Fruit fly (Drosophila melanogaster) whole organism, prepupa: ENCODE results near the gene ac.

Experiments
- Blimp-1 ChIP-seq: fragments of 200-800 bp; sonication (Bioruptor generic); optimal IDR thresholded peaks from 3 replicates; lab custom pipeline; 2017; ENCODE audit warnings: missing biosample characterization, missing genetic modification characterization, mild to moderate bottlenecking, moderate library complexity, missing genetic modification reagents
- CG10631 ChIP-seq: fragments of 200-800 bp; sonication (Bioruptor generic); optimal IDR thresholded peaks from 2 replicates; lab custom pipeline; 2016; ENCODE audit warnings: missing biosample characterization, missing genetic modification characterization
- CG10669 ChIP-seq: fragments of 200-800 bp; sonication (Bioruptor generic); optimal IDR thresholded peaks from 3 replicates; lab custom pipeline; 2018; ENCODE audit warnings: missing biosample characterization, mild to moderate bottlenecking, missing genetic modification characterization, moderate library complexity
- CG11294 ChIP-seq: fragments of 200-800 bp; sonication (Bioruptor generic); IDR thresholded peaks from 2 replicates; pipeline ENCODE4 v1.3.6; 2022; ENCODE audit warnings: missing biosample characterization, missing genetic modification characterization
- CG11762 ChIP-seq: fragments of 200-800 bp; sonication (Bioruptor generic); optimal IDR thresholded peaks from 3 replicates; lab custom pipeline; 2016; ENCODE audit warnings: missing biosample characterization, missing genetic modification characterization; ENCODE audit not compliant: insufficient read depth
- CG15336 ChIP-seq: fragments of 200-800 bp; sonication (Bioruptor generic); IDR thresholded peaks from 2 replicates; pipeline ENCODE4 v1.3.6; 2022; ENCODE audit warnings: missing biosample characterization, missing genetic modification characterization
- CG1621 ChIP-seq: fragments of 200-800 bp; sonication (Bioruptor generic); optimal IDR thresholded peaks from 3 replicates; lab custom pipeline; 2018; ENCODE audit warnings: missing biosample characterization, mild to moderate bottlenecking, missing genetic modification characterization
- CG16779 ChIP-seq: fragments of 200-800 bp; sonication (Bioruptor generic); optimal IDR thresholded peaks from 3 replicates; lab custom pipeline; 2017; ENCODE audit warnings: missing biosample characterization, mild to moderate bottlenecking, missing genetic modification characterization
- CG31627 ChIP-seq: fragments of 200-800 bp; sonication (Bioruptor generic); optimal IDR thresholded peaks from 3 replicates; lab custom pipeline; 2016; ENCODE audit warnings: missing biosample characterization, missing genetic modification characterization
- CG32006 ChIP-seq: fragments of 200-800 bp; sonication (Bioruptor generic); optimal IDR thresholded peaks from 3 replicates; lab custom pipeline; 2017; ENCODE audit warnings: missing biosample characterization, mild to moderate bottlenecking, missing genetic modification characterization
- CG34406 ChIP-seq: fragments of 200-800 bp; sonication (Bioruptor generic); optimal IDR thresholded peaks from 3 replicates; lab custom pipeline; 2016; ENCODE audit warnings: missing biosample characterization, missing genetic modification characterization
- CG3919 ChIP-seq: fragments of 200-800 bp; sonication (Bioruptor generic); optimal IDR thresholded peaks from 3 replicates; lab custom pipeline; 2016; ENCODE audit warnings: missing biosample characterization, missing genetic modification characterization
- CG4318 ChIP-seq: fragments of 200-800 bp; sonication (Bioruptor generic); optimal IDR thresholded peaks from 3 replicates; lab custom pipeline; 2017; ENCODE audit warnings: missing biosample characterization, mild to moderate bottlenecking, missing genetic modification characterization
- CG6276 ChIP-seq: fragments of 200-800 bp; sonication (Bioruptor generic); optimal IDR thresholded peaks from 2 replicates; lab custom pipeline; 2017; ENCODE audit warnings: missing biosample characterization, mild to moderate bottlenecking, missing genetic modification characterization
- CG6792 ChIP-seq: fragments of 200-800 bp; sonication (Bioruptor generic); optimal IDR thresholded peaks from 3 replicates; lab custom pipeline; 2016; ENCODE audit warnings: missing biosample characterization, missing genetic modification characterization
- CG6808 ChIP-seq: fragments of 200-800 bp; sonication (Bioruptor generic); optimal IDR thresholded peaks from 3 replicates; lab custom pipeline; 2017; ENCODE audit warnings: missing biosample characterization, missing genetic modification characterization, mild to moderate bottlenecking, moderate library complexity, missing genetic modification reagents
- CG6854 ChIP-seq: fragments of 200-800 bp; sonication (Bioruptor generic); optimal IDR thresholded peaks from 2 replicates; lab custom pipeline; 2017; ENCODE audit warnings: missing biosample characterization, mild to moderate bottlenecking, missing genetic modification characterization
- CG7368 ChIP-seq: fragments of 200-800 bp; sonication (Bioruptor generic); optimal IDR thresholded peaks from 3 replicates; lab custom pipeline; 2016; ENCODE audit warnings: missing biosample characterization, missing genetic modification characterization
- CG8119 ChIP-seq: fragments of 200-800 bp; sonication (Bioruptor generic); IDR thresholded peaks from 3 replicates; pipeline ENCODE4 v1.3.6; 2022; ENCODE audit warnings: missing biosample characterization, missing genetic modification characterization
- CG8632 ChIP-seq: fragments of 200-800 bp; sonication (Bioruptor generic); optimal IDR thresholded peaks from 3 replicates; lab custom pipeline; 2016; ENCODE audit warnings: missing biosample characterization, missing genetic modification characterization
- CG9139 ChIP-seq: fragments of 200-800 bp; sonication (Bioruptor generic); optimal IDR thresholded peaks from 3 replicates; lab custom pipeline; 2017; ENCODE audit warnings: missing biosample characterization, mild to moderate bottlenecking, missing genetic modification characterization
- Eip75B ChIP-seq: fragments of 200-800 bp; sonication (Bioruptor generic); optimal IDR thresholded peaks from 3 replicates; lab custom pipeline; 2016; ENCODE audit warnings: missing biosample characterization, missing genetic modification characterization
- Ets21C ChIP-seq: fragments of 200-800 bp; sonication (Bioruptor generic); optimal IDR thresholded peaks from 3 replicates; lab custom pipeline; 2016; ENCODE audit warnings: missing biosample characterization, missing genetic modification characterization
- Hr38 ChIP-seq: sonication (Bioruptor generic); optimal IDR thresholded peaks from 2 replicates; lab custom pipeline; 2016; ENCODE audit warnings: missing biosample characterization, missing genetic modification characterization
- Hr39 ChIP-seq: fragments of 200-800 bp; sonication (Bioruptor generic); optimal IDR thresholded peaks from 2 replicates; lab custom pipeline; 2016; ENCODE audit warnings: missing biosample characterization, missing genetic modification characterization
- Hr4 ChIP-seq: fragments of 200-800 bp; sonication (Bioruptor generic); optimal IDR thresholded peaks from 3 replicates; lab custom pipeline; 2016; ENCODE audit warnings: missing biosample characterization, missing genetic modification characterization
- Lpt ChIP-seq: fragments of 200-800 bp; sonication (Bioruptor generic); optimal IDR thresholded peaks from 3 replicates; lab custom pipeline; 2016; ENCODE audit warnings: missing biosample characterization, missing genetic modification characterization
- Met ChIP-seq: fragments of 200-800 bp; sonication (Bioruptor generic); optimal IDR thresholded peaks from 3 replicates; lab custom pipeline; 2016; ENCODE audit warnings: missing biosample characterization, missing genetic modification characterization
- Smox ChIP-seq: fragments of 200-800 bp; sonication (Bioruptor generic); optimal IDR thresholded peaks from 3 replicates; lab custom pipeline; 2016; ENCODE audit warnings: missing biosample characterization, missing genetic modification characterization
- Sox14 ChIP-seq: fragments of 200-800 bp; sonication (Bioruptor generic); optimal IDR thresholded peaks from 3 replicates; lab custom pipeline; 2016; ENCODE audit warnings: missing biosample characterization, missing genetic modification characterization
- Sox15 ChIP-seq: fragments of 200-800 bp; sonication (Bioruptor generic); optimal IDR thresholded peaks from 3 replicates; lab custom pipeline; 2016; ENCODE audit warnings: missing biosample characterization, missing genetic modification characterization
- achi ChIP-seq: fragments of 200-800 bp; sonication (Bioruptor generic); optimal IDR thresholded peaks from 3 replicates; lab custom pipeline; 2016; ENCODE audit warnings: missing biosample characterization, missing genetic modification characterization
- acj6 ChIP-seq: fragments of 200-800 bp; sonication (Bioruptor generic); optimal IDR thresholded peaks from 3 replicates; lab custom pipeline; 2016; ENCODE audit warnings: missing biosample characterization, missing genetic modification characterization
- cyc ChIP-seq: fragments of 200-800 bp; sonication (Bioruptor generic); optimal IDR thresholded peaks from 3 replicates; lab custom pipeline; 2016; ENCODE audit warnings: missing biosample characterization, missing genetic modification characterization
- dac ChIP-seq: fragments of 200-800 bp; sonication (Bioruptor generic); optimal IDR thresholded peaks from 2 replicates; lab custom pipeline; 2017; ENCODE audit warnings: missing biosample characterization, mild to moderate bottlenecking, missing genetic modification characterization
- dsx ChIP-seq: fragments of 200-800 bp; optimal IDR thresholded peaks from 3 replicates; lab custom pipeline; 2019; ENCODE audit warnings: missing biosample characterization, mild to moderate bottlenecking, missing genetic modification characterization, moderate library complexity; ENCODE audit not compliant: poor library complexity, severe bottlenecking
- eg ChIP-seq: fragments of 200-800 bp; sonication (Bioruptor generic); IDR thresholded peaks from 3 replicates; pipeline ENCODE4 v1.3.6; 2022; ENCODE audit warnings: missing biosample characterization, missing genetic modification characterization
- esn ChIP-seq: fragments of 200-800 bp; sonication (Bioruptor generic); optimal IDR thresholded peaks from 2 replicates; lab custom pipeline; 2016; ENCODE audit warnings: missing biosample characterization, mild to moderate bottlenecking, missing genetic modification characterization, moderate library complexity
- fd59A ChIP-seq: fragments of 200-800 bp; sonication (Bioruptor generic); optimal IDR thresholded peaks from 2 replicates; lab custom pipeline; 2017; ENCODE audit warnings: missing biosample characterization, mild to moderate bottlenecking, missing genetic modification characterization, missing genetic modification reagents
- fkh ChIP-seq: fragments of 200-800 bp; sonication (Bioruptor generic); optimal IDR thresholded peaks from 3 replicates; lab custom pipeline; 2017; ENCODE audit warnings: missing biosample characterization, mild to moderate bottlenecking, missing genetic modification characterization, moderate library complexity
- lz ChIP-seq: fragments of 200-800 bp; sonication (Bioruptor generic); optimal IDR thresholded peaks from 3 replicates; lab custom pipeline; 2016; ENCODE audit warnings: missing biosample characterization, missing genetic modification characterization
- salr ChIP-seq, 2 experiments: fragments of 200-800 bp; sonication (Bioruptor generic); optimal IDR thresholded peaks; 3 replicates each; lab custom pipeline; 2016 to 2018; ENCODE audit warnings: missing biosample characterization in 2 of 2, missing genetic modification characterization in 2 of 2, mild to moderate bottlenecking in 1 of 2
- spab ChIP-seq: fragments of 200-800 bp; sonication (Bioruptor generic); optimal IDR thresholded peaks from 2 replicates; lab custom pipeline; 2017; ENCODE audit warnings: missing biosample characterization, mild to moderate bottlenecking, missing genetic modification characterization, missing genetic modification reagents
- ss ChIP-seq, 2 experiments: fragments of 200-800 bp; sonication (Bioruptor generic); optimal IDR thresholded peaks; 2 replicates in 1 of 2; 3 replicates in 1 of 2; lab custom pipeline; 2017 to 2018; ENCODE audit warnings: mild to moderate bottlenecking in 2 of 2, missing biosample characterization in 2 of 2, missing genetic modification characterization in 2 of 2, moderate library complexity in 1 of 2
- svp ChIP-seq: fragments of 200-800 bp; sonication (Bioruptor generic); peaks from one replicate; lab custom pipeline; 2016; ENCODE audit warnings: missing biosample characterization, missing genetic modification characterization
- topi ChIP-seq: fragments of 200-800 bp; sonication (Bioruptor generic); optimal IDR thresholded peaks from 3 replicates; lab custom pipeline; 2016; ENCODE audit warnings: missing biosample characterization, missing genetic modification characterization
- vri ChIP-seq: fragments of 200-800 bp; sonication (Bioruptor generic); optimal IDR thresholded peaks from 3 replicates; lab custom pipeline; 2016; ENCODE audit warnings: missing biosample characterization, mild to moderate bottlenecking, missing genetic modification characterization

The ac gene

DNA sequence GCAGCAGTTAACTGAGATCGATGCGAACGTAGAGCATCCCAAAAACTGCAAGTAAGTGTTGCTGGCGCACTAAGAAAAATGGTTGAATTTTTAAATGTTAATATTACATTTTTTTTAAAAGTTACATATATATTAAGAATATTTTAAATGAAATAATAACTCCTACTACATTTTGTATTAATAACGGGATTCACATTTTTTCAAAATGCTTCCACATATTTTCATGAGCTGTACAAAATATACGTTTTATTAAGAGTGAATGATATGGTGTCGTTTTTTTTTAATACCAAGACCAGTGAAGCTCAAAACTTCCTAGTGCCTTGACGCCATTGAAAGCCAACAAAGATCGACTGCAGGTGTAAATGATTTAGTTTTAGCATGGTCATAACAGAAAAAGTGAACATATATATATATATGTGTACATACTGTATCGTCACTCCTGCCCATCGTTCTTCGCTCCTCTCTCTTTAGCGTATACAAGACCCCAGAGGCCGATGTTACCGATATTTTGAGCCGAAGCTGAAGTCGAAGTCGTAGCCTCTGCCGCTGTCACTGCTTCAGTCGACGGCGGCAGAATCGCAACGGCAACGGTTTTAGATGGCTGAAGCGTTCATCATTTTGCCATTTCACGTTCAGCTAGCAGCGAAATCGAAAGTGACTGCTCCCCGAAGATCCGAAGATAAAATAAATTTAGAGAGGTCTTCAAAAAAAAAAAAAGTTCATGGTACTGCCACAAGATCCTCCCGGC is 27.2 kb upstream of the ac start (continued):
- TF ChIP-seq CG15336 (GFP tag; lab: Robert Waterston, UW) (peak; percentile 65), CG10631 (GFP tag; lab: Kevin White, UChicago) (peak; percentile 73), CG11762 (peak; percentile 43), Blimp-1 (GFP tag; lab: Kevin White, UChicago) (peak; percentile 43), Eip75B (no peak), CG3919 (GFP tag; lab: Kevin White, UChicago) (peak; percentile 55), fd59A (GFP tag; lab: Kevin White, UChicago) (no peak), Smox (GFP tag; lab: Kevin White, UChicago) (no peak), Ets21C (no peak), Lpt (GFP tag; lab: Kevin White, UChicago) (peak; percentile 56), CG7368 (GFP tag; lab: Kevin White, UChicago) (peak; percentile 36), achi (GFP tag; lab: Kevin White, UChicago) (peak; percentile 60), svp (peak; percentile 44), acj6 (GFP tag; lab: Kevin White, UChicago) (peak; percentile 41), CG8632 (peak; percentile 79), fkh (no peak), CG4318 (GFP tag; lab: Kevin White, UChicago) (no peak), CG1621 (tag; lab: Kevin White, UChicago) (no peak), vri (GFP tag; lab: Kevin White, UChicago) (peak; percentile 1), CG9139 (GFP tag; lab: Kevin White, UChicago) (peak; percentile 37), CG10669 (GFP tag; lab: Kevin White, UChicago) (peak; percentile 64), CG6808 (peak; percentile 43)

DNA sequence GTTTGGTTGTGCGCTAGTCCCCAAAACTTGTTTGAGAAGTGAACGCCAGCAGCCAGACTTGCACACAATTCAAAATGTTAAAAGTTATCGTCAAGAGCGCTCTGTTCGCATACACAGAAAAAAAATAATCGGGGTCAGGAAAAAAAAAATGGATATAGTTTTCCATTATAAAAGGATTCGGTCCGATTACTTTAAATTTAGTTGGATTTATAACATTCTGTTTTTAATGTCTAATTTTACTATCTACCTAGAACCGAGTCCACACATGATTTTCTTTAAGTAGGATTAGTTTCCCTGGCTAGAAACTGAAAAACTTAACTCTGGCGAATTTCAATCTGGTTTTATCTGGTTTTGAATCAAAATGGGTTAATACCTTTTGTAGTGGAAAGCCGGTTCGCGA is 24.6 kb upstream of the ac start:
- TF ChIP-seq topi, result peak; percentile 61
- TF ChIP-seq Sox14 (GFP tag; lab: Kevin White, UChicago), result peak; percentile 80
- TF ChIP-seq CG7368 (GFP tag; lab: Kevin White, UChicago), result peak; percentile 62
- TF ChIP-seq CG9139 (GFP tag; lab: Kevin White, UChicago), result peak; percentile 73
- TF ChIP-seq svp, result peak; percentile 71
- TF ChIP-seq Eip75B, result peak; percentile 80
- TF ChIP-seq Hr4 (GFP tag; lab: Kevin White, UChicago), result peak; percentile 85
- TF ChIP-seq CG31627 (GFP tag; lab: Kevin White, UChicago), result peak; percentile 26
- no peak for TF ChIP-seq Blimp-1 (GFP tag; lab: Kevin White, UChicago)
- TF ChIP-seq lz (GFP tag; lab: Kevin White, UChicago), result peak; percentile 60
- peak; percentile 66 for TF ChIP-seq CG6792 (GFP tag; lab: Kevin White, UChicago)
- TF ChIP-seq dsx (GFP tag; lab: Kevin White, UChicago), result peak; percentile 76
- TF ChIP-seq CG6854, result no peak
- TF ChIP-seq Lpt (GFP tag; lab: Kevin White, UChicago), result peak; percentile 86
- TF ChIP-seq Hr38 (GFP tag; lab: Kevin White, UChicago), result no peak
- peak; percentile 93 for TF ChIP-seq eg
- TF ChIP-seq CG32006 (GFP tag; lab: Kevin White, UChicago), result peak; percentile 92
- peak; percentile 76 for TF ChIP-seq CG11762
- TF ChIP-seq fkh, result no peak
- peak; percentile 77 for TF ChIP-seq acj6 (GFP tag; lab: Kevin White, UChicago)
- peak; percentile 51 for TF ChIP-seq cyc (GFP tag; lab: Kevin White, UChicago)
- TF ChIP-seq CG6276 (GFP tag; lab: Kevin White, UChicago), result peak; percentile 92
- peak; percentile 36 for TF ChIP-seq Hr39 (GFP tag; lab: Kevin White, UChicago)
- TF ChIP-seq CG11294 (GFP tag; lab: Robert Waterston, UW), result peak; percentile 65
- peak; percentile 82 for TF ChIP-seq CG10631 (GFP tag; lab: Kevin White, UChicago)
- peak; percentile 63 for TF ChIP-seq esn (GFP tag; lab: Kevin White, UChicago)
- peak; percentile 81 for TF ChIP-seq fd59A (GFP tag; lab: Kevin White, UChicago)
- TF ChIP-seq Met (GFP tag; lab: Kevin White, UChicago), result peak; percentile 66
- peak; percentile 79 for TF ChIP-seq spab (GFP tag; lab: Kevin White, UChicago)
- peak; percentile 79 for TF ChIP-seq achi (GFP tag; lab: Kevin White, UChicago)
- peak; percentile 71 to 74 for TF ChIP-seq salr (GFP tag; optimal IDR thresholded peaks at IDR 0.05; lab: Kevin White, UChicago)
- TF ChIP-seq ss (GFP tag; optimal IDR thresholded peaks at IDR 0.05; lab: Kevin White, UChicago), result peak; percentile 88 to 89
- TF ChIP-seq dac (GFP tag; lab: Kevin White, UChicago), result peak; percentile 65
- peak; percentile 63 for TF ChIP-seq CG16779
- TF ChIP-seq CG8119 (GFP tag; lab: Robert Waterston, UW), result peak; percentile 92
- peak; percentile 15 for TF ChIP-seq Sox15 (GFP tag; lab: Kevin White, UChicago)
- peak; percentile 51 for TF ChIP-seq CG34406 (GFP tag; lab: Kevin White, UChicago)
